Fruit fly (Drosophila melanogaster) whole organism, embryonic: ENCODE data around the gene CG32847.

Experiments
- Antp ChIP-seq: fragments of 200-800 bp; sonication (Bioruptor generic); optimal IDR thresholded peaks from 3 replicates; lab custom pipeline; 2016; ENCODE audit warnings: missing biosample characterization, missing genetic modification characterization
- Asciz ChIP-seq: fragments of 200-800 bp; sonication (Bioruptor generic); optimal IDR thresholded peaks from 2 replicates; lab custom pipeline; 2017; ENCODE audit warnings: missing biosample characterization, mild to moderate bottlenecking, missing genetic modification characterization, missing genetic modification reagents
- CG1024 ChIP-seq: fragments of 200-800 bp; sonication (Bioruptor generic); IDR thresholded peaks from 2 replicates; pipeline ENCODE4 v1.3.6; 2022; ENCODE audit warnings: missing biosample characterization, missing genetic modification characterization
- CG10321 ChIP-seq: fragments of 200-800 bp; sonication (Bioruptor generic); IDR thresholded peaks from 2 replicates; pipeline ENCODE4 v1.3.6; 2022; ENCODE audit warnings: missing biosample characterization, missing genetic modification characterization
- CG10654 ChIP-seq: fragments of 200-800 bp; sonication (Bioruptor generic); optimal IDR thresholded peaks from 2 replicates; lab custom pipeline; 2016; ENCODE audit warnings: missing biosample characterization, missing genetic modification characterization
- CG10959 ChIP-seq: fragments of 200-800 bp; sonication (Bioruptor generic); IDR thresholded peaks from 2 replicates; pipeline ENCODE4 v1.3.6; 2022; ENCODE audit warnings: missing biosample characterization, missing genetic modification characterization
- CG11456 ChIP-seq: fragments of 200-800 bp; sonication (Bioruptor generic); IDR thresholded peaks from 3 replicates; pipeline ENCODE4 v1.3.6; 2022; ENCODE audit warnings: missing biosample characterization, missing genetic modification characterization
- CG12744 ChIP-seq: fragments of 200-800 bp; sonication (Bioruptor generic); optimal IDR thresholded peaks from 2 replicates; lab custom pipeline; 2016; ENCODE audit warnings: missing biosample characterization, missing genetic modification characterization
- CG1602 ChIP-seq: fragments of 200-800 bp; sonication (Bioruptor generic); optimal IDR thresholded peaks from 3 replicates; lab custom pipeline; 2016; ENCODE audit warnings: missing biosample characterization, missing genetic modification characterization
- CG17568 ChIP-seq: fragments of 200-800 bp; sonication (Bioruptor generic); optimal IDR thresholded peaks from 2 replicates; lab custom pipeline; 2018; ENCODE audit warnings: missing biosample characterization, mild to moderate bottlenecking, missing genetic modification characterization, moderate library complexity
- CG18599 ChIP-seq: fragments of 200-800 bp; sonication (Bioruptor generic); optimal IDR thresholded peaks from 3 replicates; lab custom pipeline; 2017; ENCODE audit warnings: missing biosample characterization, missing genetic modification characterization, mild to moderate bottlenecking, moderate library complexity, missing genetic modification reagents
- CG18619 ChIP-seq: fragments of 200-800 bp; sonication (Bioruptor generic); optimal IDR thresholded peaks from 3 replicates; lab custom pipeline; 2017; ENCODE audit warnings: missing biosample characterization, mild to moderate bottlenecking, missing genetic modification characterization
- CG2202 ChIP-seq: fragments of 200-800 bp; sonication (Bioruptor generic); optimal IDR thresholded peaks from 2 replicates; lab custom pipeline; 2018; ENCODE audit warnings: missing biosample characterization, mild to moderate bottlenecking, missing genetic modification characterization
- CG31388 ChIP-seq: fragments of 200-800 bp; sonication (Bioruptor generic); optimal IDR thresholded peaks from 2 replicates; lab custom pipeline; 2016; ENCODE audit warnings: missing biosample characterization, missing genetic modification characterization
- CG4820 ChIP-seq: fragments of 200-800 bp; sonication (Bioruptor generic); optimal IDR thresholded peaks from 3 replicates; lab custom pipeline; 2016; ENCODE audit warnings: missing biosample characterization, missing genetic modification characterization
- CG6689 ChIP-seq: fragments of 200-800 bp; sonication (Bioruptor generic); IDR thresholded peaks from 2 replicates; pipeline ENCODE4 v1.3.6; 2022; ENCODE audit warnings: missing biosample characterization, missing genetic modification characterization
- CG7271 ChIP-seq: fragments of 200-800 bp; sonication (Bioruptor generic); optimal IDR thresholded peaks from 2 replicates; lab custom pipeline; 2018; ENCODE audit warnings: missing biosample characterization, mild to moderate bottlenecking, missing genetic modification characterization, moderate library complexity
- CG7839 ChIP-seq: fragments of 200-800 bp; sonication (Bioruptor generic); optimal IDR thresholded peaks from 3 replicates; lab custom pipeline; 2018; ENCODE audit warnings: missing biosample characterization, mild to moderate bottlenecking, missing genetic modification characterization, moderate library complexity
- CG8359 ChIP-seq: fragments of 200-800 bp; sonication (Bioruptor generic); optimal IDR thresholded peaks from 2 replicates; lab custom pipeline; 2017; ENCODE audit warnings: missing biosample characterization, mild to moderate bottlenecking, missing genetic modification characterization, borderline replicate concordance
- CG9437 ChIP-seq: fragments of 200-800 bp; sonication (Bioruptor generic); optimal IDR thresholded peaks from 2 replicates; lab custom pipeline; 2018; ENCODE audit warnings: missing biosample characterization, mild to moderate bottlenecking, missing genetic modification characterization
- CG9609 ChIP-seq: fragments of 200-800 bp; sonication (Bioruptor generic); optimal IDR thresholded peaks from 3 replicates; lab custom pipeline; 2016; ENCODE audit warnings: missing biosample characterization, missing genetic modification characterization
- Doc2 ChIP-seq: fragments of 200-800 bp; sonication (Bioruptor generic); IDR thresholded peaks from 2 replicates; pipeline ENCODE4 v1.3.6; 2022; ENCODE audit warnings: missing biosample characterization, missing genetic modification characterization
- Dref ChIP-seq: fragments of 200-800 bp; sonication (Bioruptor generic); IDR thresholded peaks from 2 replicates; pipeline ENCODE4 v1.3.6; 2022; ENCODE audit warnings: missing biosample characterization, missing genetic modification characterization
- E2f1 ChIP-seq: fragments of 200-800 bp; sonication (Bioruptor generic); IDR thresholded peaks from 2 replicates; pipeline ENCODE4 v1.3.6; 2022; ENCODE audit warnings: missing biosample characterization, missing genetic modification characterization
- Gug ChIP-seq: fragments of 200-800 bp; sonication (Bioruptor generic); IDR thresholded peaks from 4 replicates; pipeline ENCODE4 v1.3.6; 2022; ENCODE audit warnings: missing biosample characterization, missing genetic modification characterization
- HLH54F ChIP-seq: fragments of 200-800 bp; sonication (Bioruptor generic); optimal IDR thresholded peaks from 3 replicates; lab custom pipeline; 2016; ENCODE audit warnings: missing biosample characterization, missing genetic modification characterization
- Hey ChIP-seq: fragments of 200-800 bp; sonication (Bioruptor generic); optimal IDR thresholded peaks from 3 replicates; lab custom pipeline; 2018; ENCODE audit warnings: missing biosample characterization, mild to moderate bottlenecking, missing genetic modification characterization
- Neu2 ChIP-seq: fragments of 200-800 bp; sonication (Bioruptor generic); optimal IDR thresholded peaks from 3 replicates; lab custom pipeline; 2016; ENCODE audit warnings: missing biosample characterization, missing genetic modification characterization, borderline replicate concordance
- Opbp ChIP-seq: fragments of 200-800 bp; sonication (Bioruptor generic); IDR thresholded peaks from 3 replicates; pipeline ENCODE4 v1.3.6; 2022; ENCODE audit warnings: missing biosample characterization, missing genetic modification characterization; ENCODE audit not compliant: partially characterized antibody
- Sin3A ChIP-seq: fragments of >200 bp; optimal IDR thresholded peaks from 2 replicates; lab custom pipeline; 2018
- Sry-β ChIP-seq: fragments of 200-800 bp; sonication (Bioruptor generic); optimal IDR thresholded peaks from 2 replicates; lab custom pipeline; 2018; ENCODE audit warnings: missing biosample characterization, mild to moderate bottlenecking, missing genetic modification characterization, moderate library complexity
- Sry-δ ChIP-seq: fragments of 200-800 bp; sonication (Bioruptor generic); optimal IDR thresholded peaks from 2 replicates; lab custom pipeline; 2016; ENCODE audit warnings: missing biosample characterization, missing genetic modification characterization
- bowl ChIP-seq: fragments of 200-800 bp; sonication (Bioruptor generic); IDR thresholded peaks from 2 replicates; pipeline ENCODE4 v1.3.6; 2022; ENCODE audit warnings: missing biosample characterization, missing genetic modification characterization
- bsh ChIP-seq, 2 experiments: fragments of 200-800 bp; sonication (Bioruptor generic); optimal IDR thresholded peaks; 2 replicates each; lab custom pipeline; 2017 to 2018; ENCODE audit warnings: mild to moderate bottlenecking in 2 of 2, missing biosample characterization in 2 of 2, missing genetic modification characterization in 2 of 2, moderate library complexity in 1 of 2
- fd64A ChIP-seq: fragments of 200-800 bp; sonication (Bioruptor generic); optimal IDR thresholded peaks from 3 replicates; lab custom pipeline; 2018; ENCODE audit warnings: missing biosample characterization, mild to moderate bottlenecking, missing genetic modification characterization
- gsb ChIP-seq: fragments of 200-800 bp; sonication (Bioruptor generic); IDR thresholded peaks from 2 replicates; pipeline ENCODE4 v1.3.6; 2022; ENCODE audit warnings: missing biosample characterization, missing genetic modification characterization
- h ChIP-seq: fragments of >200 bp; optimal IDR thresholded peaks from 2 replicates; lab custom pipeline; 2017
- hkb ChIP-seq, 2 experiments: fragments of 200-800 bp in 1 of 2; fragments of >200 bp in 1 of 2; sonication (Bioruptor generic) in 1 of 2; IDR thresholded peaks in 1 of 2; optimal IDR thresholded peaks in 1 of 2; 2 replicates each; pipeline versions ENCODE4 v1.3.6 to Lab custom; 2017 to 2022; ENCODE audit warnings: missing biosample characterization in 1 of 2, missing genetic modification characterization in 1 of 2
- ind ChIP-seq: fragments of 200-800 bp; sonication (Bioruptor generic); optimal IDR thresholded peaks from 3 replicates; lab custom pipeline; 2016; ENCODE audit warnings: missing biosample characterization, missing genetic modification characterization
- lola ChIP-seq, 3 experiments: fragments of >200 bp in 2 of 3; fragments of 200-800 bp in 1 of 3; sonication (Bioruptor generic) in 1 of 3; optimal IDR thresholded peaks; 2 replicates each; lab custom pipeline; 2017 to 2019; ENCODE audit warnings: missing biosample characterization in 3 of 3, missing genetic modification characterization in 3 of 3, mild to moderate bottlenecking in 1 of 3, moderate library complexity in 1 of 3
- lov ChIP-seq, 2 experiments: fragments of 200-800 bp in 1 of 2; fragments of >200 bp in 1 of 2; sonication (Bioruptor generic) in 1 of 2; IDR thresholded peaks in 1 of 2; optimal IDR thresholded peaks in 1 of 2; 2 replicates in 1 of 2; 3 replicates in 1 of 2; pipeline versions ENCODE4 v1.3.6 to Lab custom; 2017 to 2022; ENCODE audit warnings: missing biosample characterization in 1 of 2, missing genetic modification characterization in 1 of 2
- pho ChIP-seq: fragments of 200-800 bp; sonication (Bioruptor generic); optimal IDR thresholded peaks from 2 replicates; lab custom pipeline; 2016; ENCODE audit warnings: missing biosample characterization, missing genetic modification characterization
- pum ChIP-seq: fragments of 200-800 bp; sonication (Bioruptor generic); optimal IDR thresholded peaks from 2 replicates; lab custom pipeline; 2016; ENCODE audit warnings: missing biosample characterization, missing genetic modification characterization
- repo ChIP-seq: fragments of 200-800 bp; sonication (Bioruptor generic); optimal IDR thresholded peaks from 2 replicates; lab custom pipeline; 2016; ENCODE audit warnings: missing biosample characterization, missing genetic modification characterization
- scrt ChIP-seq: fragments of 200-800 bp; sonication (Bioruptor generic); optimal IDR thresholded peaks from 2 replicates; lab custom pipeline; 2018; ENCODE audit warnings: missing biosample characterization, mild to moderate bottlenecking, missing genetic modification characterization, moderate library complexity
- stwl ChIP-seq: fragments of 200-800 bp; sonication (Bioruptor generic); optimal IDR thresholded peaks from 3 replicates; lab custom pipeline; 2018; ENCODE audit warnings: missing biosample characterization, mild to moderate bottlenecking, missing genetic modification characterization, moderate library complexity
- trem ChIP-seq: fragments of 200-800 bp; optimal IDR thresholded peaks from 3 replicates; lab custom pipeline; 2019; ENCODE audit warnings: missing biosample characterization, mild to moderate bottlenecking, missing genetic modification characterization, moderate library complexity
- wdn ChIP-seq: fragments of 200-800 bp; sonication (Bioruptor generic); IDR thresholded peaks from 2 replicates; pipeline ENCODE4 v1.3.6; 2022; ENCODE audit warnings: missing biosample characterization, missing genetic modification characterization

Gene CG32847

DNA sequence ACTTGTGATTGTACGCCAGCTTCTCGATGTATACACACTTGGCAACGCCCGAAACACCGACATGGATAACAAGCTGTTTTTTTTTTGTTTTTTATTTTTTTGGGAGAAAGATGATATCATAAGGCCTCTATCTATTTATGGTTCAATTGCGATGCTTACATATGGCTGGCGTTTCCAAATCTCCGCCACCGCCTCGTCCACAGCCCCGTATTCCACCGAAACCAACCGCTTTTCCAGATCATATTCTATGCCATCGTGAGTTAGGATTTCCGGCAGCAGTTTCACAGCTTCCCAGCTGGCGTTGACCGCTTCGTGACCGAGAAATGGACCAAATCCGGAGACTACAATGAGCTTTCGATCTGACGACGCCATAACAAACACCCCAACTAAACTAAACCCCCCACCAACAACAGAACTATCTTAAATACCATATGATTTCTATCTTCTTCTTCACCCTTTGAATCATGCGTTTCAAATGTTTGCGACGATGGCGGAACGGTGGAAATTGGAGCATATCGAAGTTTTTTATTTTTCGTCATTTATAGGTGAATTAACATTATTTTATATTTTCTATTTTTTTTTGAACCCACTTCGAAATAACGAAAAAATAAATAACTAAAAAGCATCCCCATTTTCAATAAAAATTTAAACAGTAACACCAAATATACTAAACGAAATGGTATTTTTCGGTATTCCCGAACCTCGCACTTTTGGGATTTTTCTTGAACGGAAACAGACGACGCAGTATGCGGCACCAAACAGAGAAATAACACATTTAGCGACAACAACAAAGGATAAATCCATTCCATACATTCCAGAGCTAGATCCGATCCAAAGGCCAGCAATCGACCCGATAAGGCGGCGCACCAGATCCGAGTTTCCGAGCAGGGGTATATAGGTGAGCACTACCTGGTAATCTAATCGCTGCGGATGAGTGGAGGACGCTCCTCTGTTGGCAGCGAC lies 22.5 kb downstream of the CG32847 start, which contains the start of the genes CG32147 and Pex3:
CG32147 (minus strand) TSS at position 422 of the 963 bp plus-strand sequence.
Pex3 (plus strand) TSS at position 718 of the 963 bp plus-strand sequence.
- TF ChIP-seq stwl (peak; percentile 72), wdn (no peak), ind (GFP tag; lab: Kevin White, UChicago) (no peak), bsh (GFP tag; optimal IDR thresholded peaks at IDR 0.05; lab: Kevin White, UChicago) (no peak), CG2202 (tag; lab: Kevin White, UChicago) (no peak), Opbp (GFP tag; lab: Robert Waterston, UW) (0 out of 3 replicates have a peak, but pooled peaks have one; percentile 14), CG10654 (GFP tag; lab: Kevin White, UChicago) (no peak), E2f1 (GFP tag; lab: Robert Waterston, UW) (no peak), Hey (tag; lab: Kevin White, UChicago) (no peak), CG8359 (GFP tag; lab: Kevin White, UChicago) (no peak), h (no peak), trem (tag; lab: Kevin White, UChicago) (peak; percentile 66), CG7271 (tag; lab: Kevin White, UChicago) (no peak), CG31388 (no peak), pum (GFP tag; lab: Kevin White, UChicago) (no peak), Asciz (GFP tag; lab: Kevin White, UChicago) (no peak), HLH54F (GFP tag; lab: Kevin White, UChicago) (no peak), Dref (no peak), CG12744 (GFP tag; lab: Kevin White, UChicago) (no peak), Sry-δ (GFP tag; lab: Kevin White, UChicago) (no peak), Sry-β (GFP tag; lab: Kevin White, UChicago) (no peak), repo (GFP tag; lab: Kevin White, UChicago) (no peak), CG9437 (GFP tag; lab: Kevin White, UChicago) (no peak), gsb (GFP tag; lab: Robert Waterston, UW) (no peak), scrt (GFP tag; lab: Kevin White, UChicago) (no peak), Neu2 (GFP tag; lab: Kevin White, UChicago) (no peak), Doc2 (GFP tag; lab: Robert Waterston, UW) (no peak), fd64A (GFP tag; lab: Kevin White, UChicago) (no peak), CG1024 (GFP tag; lab: Robert Waterston, UW) (no peak), bowl (GFP tag; lab: Robert Waterston, UW) (no peak), lola (GFP tag; optimal IDR thresholded peaks at IDR 0.05; lab: Kevin White, UChicago) (peak in 1 of 3 experiments; percentile 9), CG4820 (GFP tag; lab: Kevin White, UChicago) (no peak), Antp (GFP tag; lab: Kevin White, UChicago) (no peak), CG10959 (no peak), CG11456 (GFP tag; lab: Robert Waterston, UW) (0 out of 3 replicates have a peak, but pooled peaks have one; percentile 16), CG18599 (GFP tag; lab: Kevin White, UChicago) (no peak), CG17568 (no peak), CG18619 (GFP tag; lab: Kevin White, UChicago) (no peak), pho (no peak), hkb (optimal IDR thresholded peaks at IDR 0.05; lab: Kevin White, UChicago) (no peak), hkb (GFP tag; IDR thresholded peaks at IDR 0.05; lab: Robert Waterston, UW) (peak; percentile 23; the same call in 1 of the 2 replicates), Sin3A (lab: Kevin White, UChicago) (peak; percentile 79), CG1602 (no peak), Gug (no peak), lov (optimal IDR thresholded peaks at IDR 0.05; lab: Kevin White, UChicago) (no peak), lov (GFP tag; IDR thresholded peaks at IDR 0.05; lab: Robert Waterston, UW) (no peak), CG10321 (GFP tag; lab: Robert Waterston, UW) (no peak), CG6689 (GFP tag; lab: Robert Waterston, UW) (no peak), CG7839 (tag; lab: Kevin White, UChicago) (no peak), CG9609 (no peak)
